Worm (Caenorhabditis elegans) whole organism, L4 larva: ENCODE data around the gene str-204.

Experiments
- R02D3.7 ChIP-seq: fragments of 150-350 bp; sonication (generic microtip); optimal IDR thresholded peaks from 3 replicates; lab custom pipeline; 2014; ENCODE audit warnings: missing biosample characterization, missing genetic modification characterization
- ceh-28 ChIP-seq: fragments of 150-350 bp; optimal IDR thresholded peaks from 2 replicates; lab custom pipeline; 2014; ENCODE audit warnings: missing biosample characterization, missing genetic modification reagents, missing genetic modification characterization
- egl-43 ChIP-seq: fragments of 200-800 bp; sonication (Bioruptor generic); IDR thresholded peaks from 2 replicates; pipeline ENCODE4 v1.3.6; 2022; ENCODE audit warnings: missing genetic modification reagents, missing genetic modification characterization, missing compliant biosample characterization
- nhr-6 ChIP-seq: fragments of 150-350 bp; optimal IDR thresholded peaks from 2 replicates; lab custom pipeline; 2014; ENCODE audit warnings: missing biosample characterization, missing genetic modification characterization
- php-3 ChIP-seq: fragments of 200-800 bp; sonication (Bioruptor generic); IDR thresholded peaks from 2 replicates; pipeline ENCODE4 v1.3.6; 2022; ENCODE audit warnings: missing genetic modification reagents, missing genetic modification characterization, missing compliant biosample characterization
- rbr-2 ChIP-seq: sonication (generic microtip); optimal IDR thresholded peaks from 2 replicates; lab custom pipeline; 2016; ENCODE audit warnings: missing genotype, missing genetic modification characterization, missing compliant biosample characterization

ce11 chrV:7145250-7145850 is 14.1 kb upstream of the str-204 start, which contains the start of gene ugt-37:
- TF ChIP-seq egl-43 (GFP tag; lab: Robert Waterston, UW) (no peak), rbr-2 (tag; lab: Kevin White, UChicago) (no peak), php-3 (GFP tag; lab: Robert Waterston, UW) (no peak), R02D3.7 (tag; lab: Kevin White, UChicago) (no peak), nhr-6 (tag; lab: Kevin White, UChicago) (no peak), ceh-28 (tag; lab: Kevin White, UChicago) (no peak)
